Fruit fly (Drosophila melanogaster): Measurements from ENCODE around the gene CG34180.

Gene CG34180

DNA sequence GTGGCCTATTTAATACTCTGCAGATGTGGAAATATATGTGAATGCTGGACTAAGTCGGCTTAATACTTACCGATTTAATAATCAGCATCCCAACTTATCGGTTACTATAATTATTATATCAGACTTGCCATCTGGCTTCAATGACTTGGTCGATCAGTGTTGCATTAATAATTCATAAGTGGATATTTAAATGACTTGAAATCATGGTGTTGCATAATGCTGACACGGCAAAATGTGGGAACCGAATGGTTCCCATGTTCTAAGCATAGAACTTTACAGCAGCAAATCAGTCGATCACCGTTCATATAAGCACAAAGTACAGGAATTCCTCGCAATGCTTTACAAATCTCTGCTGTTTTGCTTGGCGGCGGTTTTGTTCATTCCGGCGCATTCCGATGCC is at the start of gene CG34180:
CG34180 (plus strand) TSS at position 301 of the 400 bp plus-strand sequence.
- no peak for TF ChIP-seq achi (GFP tag; optimal IDR thresholded peaks at IDR 0.05)
- TF ChIP-seq vri (GFP tag; optimal IDR thresholded peaks at IDR 0.05) = no peak
- no peak for TF ChIP-seq dsx (GFP tag; optimal IDR thresholded peaks at IDR 0.05; ENCODE audit: poor library complexity, severe bottlenecking)
- no peak for TF ChIP-seq fd59A (GFP tag; optimal IDR thresholded peaks at IDR 0.05)
- TF ChIP-seq lz (GFP tag; optimal IDR thresholded peaks at IDR 0.05) = no peak
- no peak for TF ChIP-seq CG6163 (GFP tag; IDR thresholded peaks at IDR 0.05)

DNA sequence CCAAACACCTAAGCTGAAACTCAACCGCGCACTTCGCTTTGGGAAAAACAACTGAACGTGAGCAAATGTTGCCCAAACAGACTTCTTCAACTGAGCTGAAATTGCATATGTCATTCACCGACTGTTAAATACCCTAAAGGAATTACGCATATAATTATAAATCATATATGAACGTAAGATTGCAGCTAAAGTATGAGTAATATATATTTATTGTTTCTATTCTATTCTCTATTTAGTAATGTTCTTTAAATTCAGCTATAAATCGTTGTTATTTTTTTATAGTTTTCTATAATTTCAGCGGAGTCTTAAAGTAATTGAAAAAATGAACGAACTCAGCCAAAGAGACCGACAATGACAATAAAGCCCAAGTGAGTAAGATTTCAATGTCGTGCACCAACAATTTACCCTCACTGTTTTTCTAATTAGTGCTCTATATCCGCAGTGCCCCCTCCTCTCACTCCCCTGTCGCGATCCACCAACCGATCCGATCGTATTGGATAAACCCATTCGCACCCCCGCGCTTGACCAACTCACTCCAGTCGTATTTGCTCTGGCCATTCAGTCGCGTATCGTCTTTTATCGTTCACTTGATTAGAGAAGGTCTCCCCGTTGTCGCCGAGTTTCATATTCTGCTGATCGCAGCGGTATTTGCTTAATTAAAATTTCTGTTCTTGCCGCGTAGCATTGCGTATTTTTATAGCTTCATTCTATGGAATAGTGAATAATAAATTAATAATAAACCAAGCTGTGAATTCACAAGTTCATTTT is 47.8 kb upstream of the CG34180 start, which contains the start of gene CG9098:
CG9098 (minus strand) TSS at position 36 of the 768 bp plus-strand sequence.
- no peak for TF ChIP-seq CG8632 (GFP tag; optimal IDR thresholded peaks at IDR 0.05)
- no peak for TF ChIP-seq Met (GFP tag; optimal IDR thresholded peaks at IDR 0.05)
- no peak for TF ChIP-seq Lpt (GFP tag; optimal IDR thresholded peaks at IDR 0.05)
- TF ChIP-seq dac (GFP tag; optimal IDR thresholded peaks at IDR 0.05) = no peak
- no peak for TF ChIP-seq CG3919 (GFP tag; optimal IDR thresholded peaks at IDR 0.05)
- TF ChIP-seq ss (GFP tag; optimal IDR thresholded peaks at IDR 0.05) = no peak
- TF ChIP-seq Ets21C (GFP tag; optimal IDR thresholded peaks at IDR 0.05) = no peak
- no peak for TF ChIP-seq CG34406 (GFP tag; optimal IDR thresholded peaks at IDR 0.05)
- TF ChIP-seq CG10669 (GFP tag; optimal IDR thresholded peaks at IDR 0.05) = no peak
- TF ChIP-seq dsx (GFP tag; optimal IDR thresholded peaks at IDR 0.05; ENCODE audit: poor library complexity, severe bottlenecking) = no peak
- no peak for TF ChIP-seq CG7368 (GFP tag; optimal IDR thresholded peaks at IDR 0.05)
- TF ChIP-seq CG31627 (GFP tag; optimal IDR thresholded peaks at IDR 0.05) = no peak
- TF ChIP-seq svp (GFP tag) = no peak
- TF ChIP-seq vri (GFP tag; optimal IDR thresholded peaks at IDR 0.05) = no peak
- no peak for TF ChIP-seq CG6854 (GFP tag; optimal IDR thresholded peaks at IDR 0.05)
- no peak for TF ChIP-seq Hr39 (GFP tag; optimal IDR thresholded peaks at IDR 0.05)
- TF ChIP-seq CG1621 (tag; optimal IDR thresholded peaks at IDR 0.05) = no peak
- no peak for TF ChIP-seq pdm3 (GFP tag; optimal IDR thresholded peaks at IDR 0.05)
- no peak for TF ChIP-seq acj6 (GFP tag; optimal IDR thresholded peaks at IDR 0.05)
- no peak for TF ChIP-seq Sox102F (GFP tag; optimal IDR thresholded peaks at IDR 0.05)

DNA sequence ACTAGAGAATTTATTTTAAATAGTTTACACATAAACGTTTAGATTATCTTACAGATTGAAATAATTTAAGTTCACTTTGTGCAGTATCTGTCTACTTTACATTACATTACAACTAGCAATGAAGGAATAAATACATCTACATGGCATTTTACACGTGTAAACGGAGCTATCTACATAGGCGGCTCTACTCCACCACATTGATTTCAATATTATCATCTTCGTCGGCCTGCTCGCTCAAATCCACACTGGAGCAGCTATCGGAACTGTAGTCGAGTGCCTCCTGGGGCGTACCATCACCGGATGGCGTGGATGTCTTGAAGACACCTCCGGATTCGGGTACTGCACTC is 47.3 kb upstream of the CG34180 start:
- TF ChIP-seq dsx (GFP tag; optimal IDR thresholded peaks at IDR 0.05; ENCODE audit: poor library complexity, severe bottlenecking) = no peak
- TF ChIP-seq CG8119 (GFP tag; IDR thresholded peaks at IDR 0.05) = no peak
- TF ChIP-seq CG8632 (GFP tag; optimal IDR thresholded peaks at IDR 0.05) = no peak
- no peak for TF ChIP-seq CG6854 (GFP tag; optimal IDR thresholded peaks at IDR 0.05)
- TF ChIP-seq CG31627 (GFP tag; optimal IDR thresholded peaks at IDR 0.05) = no peak
- no peak for TF ChIP-seq Eip78C (GFP tag)
- TF ChIP-seq CG6792 (GFP tag; optimal IDR thresholded peaks at IDR 0.05) = no peak
- TF ChIP-seq Ets96B (tag; optimal IDR thresholded peaks at IDR 0.05) = no peak
- TF ChIP-seq CG11762 (GFP tag; optimal IDR thresholded peaks at IDR 0.05; ENCODE audit: insufficient read depth) = no peak
- no peak for TF ChIP-seq Ets21C (GFP tag; optimal IDR thresholded peaks at IDR 0.05)
- TF ChIP-seq Blimp-1 (GFP tag; optimal IDR thresholded peaks at IDR 0.05) = no peak
- no peak for TF ChIP-seq lz (GFP tag; optimal IDR thresholded peaks at IDR 0.05)
- TF ChIP-seq CG11294 (GFP tag; IDR thresholded peaks at IDR 0.05) = no peak
- TF ChIP-seq ss (GFP tag; optimal IDR thresholded peaks at IDR 0.05) = no peak
- no peak for TF ChIP-seq spab (GFP tag; optimal IDR thresholded peaks at IDR 0.05)
- TF ChIP-seq CG4318 (GFP tag; optimal IDR thresholded peaks at IDR 0.05) = no peak
- TF ChIP-seq Eip75B (GFP tag; optimal IDR thresholded peaks at IDR 0.05) = no peak
- TF ChIP-seq CG3919 (GFP tag; optimal IDR thresholded peaks at IDR 0.05) = no peak
